Fruit fly (Drosophila melanogaster) whole organism, embryonic: ENCODE data around the gene JMJD4.

Experiments
- Atf6 ChIP-seq: fragments of 200-800 bp; sonication (Bioruptor generic); IDR thresholded peaks from 2 replicates; pipeline ENCODE4 v1.3.6; 2022; ENCODE audit warnings: missing biosample characterization, missing genetic modification characterization
- Bteb2 ChIP-seq: fragments of 200-800 bp; sonication (Bioruptor generic); optimal IDR thresholded peaks from 2 replicates; lab custom pipeline; 2016; ENCODE audit warnings: missing biosample characterization, missing genetic modification characterization
- CG10147 ChIP-seq: fragments of 200-800 bp; sonication (Bioruptor generic); optimal IDR thresholded peaks from 2 replicates; lab custom pipeline; 2019; ENCODE audit warnings: missing biosample characterization, mild to moderate bottlenecking, missing genetic modification characterization, moderate library complexity
- CG10979 ChIP-seq: fragments of 200-800 bp; sonication (Bioruptor generic); optimal IDR thresholded peaks from 2 replicates; lab custom pipeline; 2018; ENCODE audit warnings: missing biosample characterization, mild to moderate bottlenecking, missing genetic modification characterization, moderate library complexity
- CG14050 ChIP-seq: fragments of 200-800 bp; sonication (Bioruptor generic); IDR thresholded peaks from 3 replicates; pipeline ENCODE4 v1.3.6; 2022; ENCODE audit warnings: missing biosample characterization, missing genetic modification characterization
- CG15269 ChIP-seq: fragments of 200-800 bp; sonication (Bioruptor generic); optimal IDR thresholded peaks from 2 replicates; lab custom pipeline; 2018; ENCODE audit warnings: missing biosample characterization, mild to moderate bottlenecking, missing genetic modification characterization, moderate library complexity
- CG15601 ChIP-seq: fragments of 200-800 bp; sonication (Bioruptor generic); optimal IDR thresholded peaks from 3 replicates; lab custom pipeline; 2019; ENCODE audit warnings: missing biosample characterization, mild to moderate bottlenecking, missing genetic modification characterization, moderate library complexity
- CG1602 ChIP-seq: fragments of 200-800 bp; sonication (Bioruptor generic); optimal IDR thresholded peaks from 3 replicates; lab custom pipeline; 2016; ENCODE audit warnings: missing biosample characterization, missing genetic modification characterization
- CG1603 ChIP-seq: fragments of 200-800 bp; sonication (Bioruptor generic); optimal IDR thresholded peaks from 2 replicates; lab custom pipeline; 2019; ENCODE audit warnings: missing biosample characterization, mild to moderate bottlenecking, missing genetic modification characterization, moderate library complexity
- CG17912 ChIP-seq: fragments of 200-800 bp; sonication (Bioruptor generic); optimal IDR thresholded peaks from 2 replicates; lab custom pipeline; 2018; ENCODE audit warnings: missing biosample characterization, mild to moderate bottlenecking, missing genetic modification characterization
- CG18599 ChIP-seq: fragments of 200-800 bp; sonication (Bioruptor generic); optimal IDR thresholded peaks from 3 replicates; lab custom pipeline; 2017; ENCODE audit warnings: missing biosample characterization, missing genetic modification characterization, mild to moderate bottlenecking, moderate library complexity, missing genetic modification reagents
- CG33213 ChIP-seq: fragments of 200-800 bp; sonication (Bioruptor generic); optimal IDR thresholded peaks from 3 replicates; lab custom pipeline; 2016; ENCODE audit warnings: missing biosample characterization, missing genetic modification characterization
- CG7839 ChIP-seq: fragments of 200-800 bp; sonication (Bioruptor generic); optimal IDR thresholded peaks from 3 replicates; lab custom pipeline; 2018; ENCODE audit warnings: missing biosample characterization, mild to moderate bottlenecking, missing genetic modification characterization, moderate library complexity
- CG7963 ChIP-seq: fragments of 200-800 bp; sonication (Bioruptor generic); IDR thresholded peaks from 3 replicates; pipeline ENCODE4 v1.3.6; 2022; ENCODE audit warnings: missing biosample characterization, missing genetic modification characterization; ENCODE audit not compliant: partially characterized antibody
- CG7987 ChIP-seq: fragments of 200-800 bp; sonication (Bioruptor generic); optimal IDR thresholded peaks from 2 replicates; lab custom pipeline; 2018; ENCODE audit warnings: missing biosample characterization, mild to moderate bottlenecking, missing genetic modification characterization, moderate library complexity
- CG8290 ChIP-seq, 3 experiments: fragments of 200-800 bp; sonication (Bioruptor generic); optimal IDR thresholded peaks; 2 replicates each; lab custom pipeline; 2016 to 2019; ENCODE audit warnings: missing biosample characterization in 3 of 3, missing genetic modification characterization in 3 of 3, mild to moderate bottlenecking in 2 of 3, moderate library complexity in 1 of 3
- D19B ChIP-seq: fragments of 200-800 bp; sonication (Bioruptor generic); optimal IDR thresholded peaks from 2 replicates; lab custom pipeline; 2017; ENCODE audit warnings: missing biosample characterization, mild to moderate bottlenecking, missing genetic modification characterization
- Dfd ChIP-seq, 2 experiments: fragments of >200 bp; optimal IDR thresholded peaks; 2 replicates each; lab custom pipeline; 2017; ENCODE audit warnings: missing biosample characterization in 2 of 2, missing genetic modification characterization in 2 of 2
- E2f2 ChIP-seq: fragments of 200-800 bp; sonication (Bioruptor generic); IDR thresholded peaks from 2 replicates; pipeline ENCODE4 v1.3.6; 2022; ENCODE audit warnings: missing biosample characterization, missing genetic modification characterization
- HLHmδ ChIP-seq: fragments of 200-800 bp; sonication (Bioruptor generic); optimal IDR thresholded peaks from 2 replicates; lab custom pipeline; 2018; ENCODE audit warnings: missing biosample characterization, mild to moderate bottlenecking, missing genetic modification characterization, moderate library complexity
- Hand ChIP-seq: fragments of 200-800 bp; sonication (Bioruptor generic); optimal IDR thresholded peaks from 2 replicates; lab custom pipeline; 2017; ENCODE audit warnings: mild to moderate bottlenecking, missing biosample characterization, missing genetic modification reagents, missing genetic modification characterization
- Hmr ChIP-seq: fragments of 200-800 bp; sonication (Bioruptor generic); optimal IDR thresholded peaks from 3 replicates; lab custom pipeline; 2017; ENCODE audit warnings: mild to moderate bottlenecking, missing biosample characterization, missing genetic modification reagents, missing genetic modification characterization
- Hr51 ChIP-seq, 2 experiments: fragments of 200-800 bp; sonication (Bioruptor generic); optimal IDR thresholded peaks; 2 replicates in 1 of 2; 3 replicates in 1 of 2; lab custom pipeline; 2016 to 2018; ENCODE audit warnings: missing biosample characterization in 2 of 2, missing genetic modification characterization in 2 of 2, mild to moderate bottlenecking in 1 of 2, moderate library complexity in 1 of 2
- Myb ChIP-seq: fragments of 200-800 bp; sonication (Bioruptor generic); optimal IDR thresholded peaks from 2 replicates; lab custom pipeline; 2016; ENCODE audit warnings: missing biosample characterization, missing genetic modification characterization
- Rx ChIP-seq: fragments of 200-800 bp; sonication (Bioruptor generic); IDR thresholded peaks from 2 replicates; pipeline ENCODE4 v1.3.6; 2022; ENCODE audit warnings: missing biosample characterization, missing genetic modification characterization
- Sox100B ChIP-seq: fragments of 200-800 bp; sonication (Bioruptor generic); optimal IDR thresholded peaks from 3 replicates; lab custom pipeline; 2018; ENCODE audit warnings: missing biosample characterization, mild to moderate bottlenecking, missing genetic modification characterization
- Spps ChIP-seq: fragments of 200-800 bp; sonication (Bioruptor generic); optimal IDR thresholded peaks from 2 replicates; lab custom pipeline; 2018; ENCODE audit warnings: missing biosample characterization, mild to moderate bottlenecking, missing genetic modification characterization
- Ssrp ChIP-seq: fragments of 200-800 bp; sonication (Bioruptor generic); optimal IDR thresholded peaks from 2 replicates; lab custom pipeline; 2018; ENCODE audit warnings: missing biosample characterization, mild to moderate bottlenecking, missing genetic modification characterization, moderate library complexity
- Xbp1 ChIP-seq: fragments of 200-800 bp; sonication (Bioruptor generic); optimal IDR thresholded peaks from 3 replicates; lab custom pipeline; 2016; ENCODE audit warnings: missing biosample characterization, mild to moderate bottlenecking, missing genetic modification characterization
- ab ChIP-seq: fragments of 200-800 bp; sonication (Bioruptor generic); optimal IDR thresholded peaks from 2 replicates; lab custom pipeline; 2016; ENCODE audit warnings: missing biosample characterization, missing genetic modification characterization
- ase ChIP-seq: fragments of 200-800 bp; sonication (Bioruptor generic); IDR thresholded peaks from 3 replicates; pipeline ENCODE4 v1.3.6; 2022; ENCODE audit warnings: missing biosample characterization, missing genetic modification characterization
- cad ChIP-seq: fragments of >200 bp; optimal IDR thresholded peaks from 2 replicates; lab custom pipeline; 2017; ENCODE audit warnings: missing biosample characterization, missing genetic modification characterization
- dan ChIP-seq: fragments of 200-800 bp; sonication (Bioruptor generic); IDR thresholded peaks from 2 replicates; pipeline ENCODE4 v1.3.6; 2022; ENCODE audit warnings: missing biosample characterization, missing genetic modification characterization
- dysf ChIP-seq: fragments of 200-800 bp; sonication (Bioruptor generic); IDR thresholded peaks from 3 replicates; pipeline ENCODE4 v1.3.6; 2022; ENCODE audit warnings: missing biosample characterization, missing genetic modification characterization
- ham ChIP-seq: fragments of 200-800 bp; sonication (Bioruptor generic); IDR thresholded peaks from 2 replicates; pipeline ENCODE4 v1.3.6; 2022; ENCODE audit warnings: missing biosample characterization, missing genetic modification characterization
- jumu ChIP-seq: fragments of 200-800 bp; sonication (Bioruptor generic); optimal IDR thresholded peaks from 3 replicates; lab custom pipeline; 2016; ENCODE audit warnings: missing biosample characterization, missing genetic modification characterization
- lola ChIP-seq, 3 experiments: fragments of >200 bp in 2 of 3; fragments of 200-800 bp in 1 of 3; sonication (Bioruptor generic) in 1 of 3; optimal IDR thresholded peaks; 2 replicates each; lab custom pipeline; 2017 to 2019; ENCODE audit warnings: missing biosample characterization in 3 of 3, missing genetic modification characterization in 3 of 3, mild to moderate bottlenecking in 1 of 3, moderate library complexity in 1 of 3
- pb ChIP-seq: fragments of 200-800 bp; sonication (Bioruptor generic); optimal IDR thresholded peaks from 3 replicates; lab custom pipeline; 2016; ENCODE audit warnings: missing biosample characterization, missing genetic modification characterization
- pfk ChIP-seq: fragments of 200-800 bp; sonication (Bioruptor generic); optimal IDR thresholded peaks from 2 replicates; lab custom pipeline; 2018; ENCODE audit warnings: missing biosample characterization, mild to moderate bottlenecking, missing genetic modification characterization, moderate library complexity
- sd ChIP-seq: fragments of 200-800 bp; sonication (Bioruptor generic); optimal IDR thresholded peaks from 3 replicates; lab custom pipeline; 2018; ENCODE audit warnings: missing biosample characterization, mild to moderate bottlenecking, missing genetic modification characterization, moderate library complexity
- sens ChIP-seq: fragments of 200-800 bp; sonication (Bioruptor generic); peaks from one replicate; lab custom pipeline; 2016; ENCODE audit warnings: missing biosample characterization, missing genetic modification characterization
- stc ChIP-seq: fragments of 200-800 bp; sonication (Bioruptor generic); IDR thresholded peaks from 2 replicates; pipeline ENCODE4 v1.3.6; 2022; ENCODE audit warnings: missing biosample characterization, missing genetic modification characterization
- sug ChIP-seq: fragments of 200-800 bp; optimal IDR thresholded peaks from 2 replicates; lab custom pipeline; 2019; ENCODE audit warnings: missing biosample characterization, mild to moderate bottlenecking, missing genetic modification characterization, moderate library complexity
- tio ChIP-seq: fragments of 200-800 bp; sonication (Bioruptor generic); optimal IDR thresholded peaks from 2 replicates; lab custom pipeline; 2017; ENCODE audit warnings: missing biosample characterization, missing genetic modification characterization, inconsistent platforms
- unpg ChIP-seq: fragments of 200-800 bp; sonication (Bioruptor generic); optimal IDR thresholded peaks from 3 replicates; lab custom pipeline; 2018; ENCODE audit warnings: missing biosample characterization, mild to moderate bottlenecking, missing genetic modification characterization, moderate library complexity
- wor ChIP-seq: fragments of 200-800 bp; sonication (Bioruptor generic); IDR thresholded peaks from 2 replicates; pipeline ENCODE4 v1.3.6; 2022; ENCODE audit warnings: missing biosample characterization, missing genetic modification characterization
- z ChIP-seq: fragments of 200-800 bp; sonication (Bioruptor generic); IDR thresholded peaks from 3 replicates; pipeline ENCODE4 v1.3.6; 2022; ENCODE audit warnings: missing biosample characterization, missing genetic modification characterization
- zf30C ChIP-seq: fragments of 200-800 bp; sonication (Bioruptor generic); optimal IDR thresholded peaks from 3 replicates; lab custom pipeline; 2018; ENCODE audit warnings: missing biosample characterization, mild to moderate bottlenecking, missing genetic modification characterization
- zfh1 ChIP-seq: fragments of 200-800 bp; sonication (Bioruptor generic); IDR thresholded peaks from 3 replicates; pipeline ENCODE4 v1.3.6; 2022; ENCODE audit warnings: missing biosample characterization, missing genetic modification characterization
- zfh2 ChIP-seq: fragments of 200-800 bp; sonication (Bioruptor generic); optimal IDR thresholded peaks from 2 replicates; lab custom pipeline; 2016; ENCODE audit warnings: missing biosample characterization, missing genetic modification characterization

The JMJD4 gene

DNA sequence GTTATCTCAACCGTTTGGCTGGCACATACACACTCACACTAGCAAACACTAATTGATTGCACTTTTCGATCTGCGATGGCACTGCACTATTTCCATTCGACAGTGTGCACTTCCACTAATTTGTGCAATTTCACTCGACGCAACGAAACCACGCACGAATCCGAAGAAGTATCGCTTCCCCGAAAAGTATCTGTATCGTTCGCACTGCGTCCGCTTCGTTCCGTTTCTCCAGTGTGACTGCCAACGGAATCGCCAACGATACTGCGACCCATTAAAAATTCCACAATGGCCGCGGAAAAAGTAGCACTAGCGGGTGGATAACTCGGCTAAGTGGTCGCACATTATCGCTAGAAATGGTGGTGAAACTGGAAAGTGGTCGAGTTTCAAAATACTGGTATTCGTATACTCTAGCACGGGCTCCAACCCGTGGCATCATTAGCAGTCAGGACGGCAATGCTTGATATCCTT is 6.9 kb downstream of the JMJD4 start, which contains the start of gene Socs36E (continued):
- TF ChIP-seq CG15269 (tag; lab: Kevin White, UChicago) = peak; percentile 28
- no peak for TF ChIP-seq ase (GFP tag; lab: Robert Waterston, UW)
- peak; percentile 0 for TF ChIP-seq CG10979 (tag; lab: Kevin White, UChicago)
- TF ChIP-seq CG17912 (GFP tag; lab: Kevin White, UChicago) = no peak
- peak; percentile 54 for TF ChIP-seq CG8290 (GFP tag; optimal IDR thresholded peaks at IDR 0.05; lab: Kevin White, UChicago)
- peak in 1 of 2 experiments; percentile 95 for TF ChIP-seq CG8290 (tag; optimal IDR thresholded peaks at IDR 0.05; lab: Kevin White, UChicago)
- peak; percentile 48 for TF ChIP-seq unpg (GFP tag; lab: Kevin White, UChicago)
- TF ChIP-seq Hand (GFP tag; lab: Kevin White, UChicago) = no peak
- peak; percentile 68 for TF ChIP-seq CG10147
- no peak for TF ChIP-seq ab (GFP tag; lab: Kevin White, UChicago)
- TF ChIP-seq dysf (GFP tag; lab: Robert Waterston, UW) = peak; percentile 34; the same call in 1 of the 3 replicates
- no peak for TF ChIP-seq tio
- peak; percentile 92 for TF ChIP-seq Myb (GFP tag; lab: Kevin White, UChicago)
- no peak for TF ChIP-seq CG18599 (GFP tag; lab: Kevin White, UChicago)
- no peak for TF ChIP-seq CG14050
- peak in 1 of 2 experiments; percentile 36 for TF ChIP-seq Hr51 (GFP tag; optimal IDR thresholded peaks at IDR 0.05; lab: Kevin White, UChicago)
- peak; percentile 68 for TF ChIP-seq E2f2 (GFP tag; lab: Robert Waterston, UW)
- TF ChIP-seq dan (GFP tag; lab: Robert Waterston, UW) = no peak
- TF ChIP-seq CG1602 = no peak
- peak; percentile 24 for TF ChIP-seq zf30C (GFP tag; lab: Kevin White, UChicago)
- TF ChIP-seq zfh2 (GFP tag; lab: Kevin White, UChicago) = peak; percentile 55
- peak; percentile 93 for TF ChIP-seq CG33213 (GFP tag; lab: Kevin White, UChicago)
- peak; percentile 49 for TF ChIP-seq pfk (GFP tag; lab: Kevin White, UChicago)
- no peak for TF ChIP-seq pb
- no peak for TF ChIP-seq wor (GFP tag; lab: Robert Waterston, UW)
- peak; percentile 43; the same call in 2 of the 3 replicates for TF ChIP-seq zfh1 (GFP tag; lab: Robert Waterston, UW)
- TF ChIP-seq Atf6 = no peak
- no peak for TF ChIP-seq Ssrp (tag; lab: Kevin White, UChicago)
- peak; percentile 95 for TF ChIP-seq CG1603 (tag; lab: Kevin White, UChicago)
- 0 out of 3 replicates have a peak, but pooled peaks have one; percentile 14 for TF ChIP-seq CG7963 (GFP tag; lab: Robert Waterston, UW)
- peak; percentile 22 for TF ChIP-seq CG7839
- TF ChIP-seq cad (GFP tag; lab: Kevin White, UChicago) = no peak
- no peak for TF ChIP-seq D19B (GFP tag; lab: Kevin White, UChicago)
- no peak for TF ChIP-seq stc (GFP tag; lab: Robert Waterston, UW)
- no peak for TF ChIP-seq Sox100B
- TF ChIP-seq ham (GFP tag; lab: Robert Waterston, UW) = no peak
- no peak for TF ChIP-seq Rx (GFP tag; lab: Robert Waterston, UW)
- TF ChIP-seq Dfd (GFP tag; optimal IDR thresholded peaks at IDR 0.05; lab: Kevin White, UChicago) = no peak
- TF ChIP-seq CG7987 = peak; percentile 62
- TF ChIP-seq Hmr = peak; percentile 90
- TF ChIP-seq z (GFP tag; lab: Robert Waterston, UW) = peak; percentile 72; the same call in 2 of the 3 replicates
- peak; percentile 38 for TF ChIP-seq CG15601 (tag; lab: Kevin White, UChicago)
- TF ChIP-seq Spps (tag; lab: Kevin White, UChicago) = peak; percentile 14
- TF ChIP-seq sens = peak; percentile 59
- peak; percentile 37 for TF ChIP-seq jumu (GFP tag; lab: Kevin White, UChicago)
- peak; percentile 18 for TF ChIP-seq Bteb2 (GFP tag; lab: Kevin White, UChicago)
- TF ChIP-seq HLHmδ (GFP tag; lab: Kevin White, UChicago) = peak; percentile 83
- peak; percentile 43 for TF ChIP-seq Xbp1 (GFP tag; lab: Kevin White, UChicago)
- TF ChIP-seq sd (tag; lab: Kevin White, UChicago) = peak; percentile 97
- TF ChIP-seq sug (tag; lab: Kevin White, UChicago) = peak; percentile 52
- no peak for TF ChIP-seq lola (GFP tag; optimal IDR thresholded peaks at IDR 0.05; lab: Kevin White, UChicago)
